Fruit fly (Drosophila melanogaster): Measurements from ENCODE around the gene ctrip.

DNA sequence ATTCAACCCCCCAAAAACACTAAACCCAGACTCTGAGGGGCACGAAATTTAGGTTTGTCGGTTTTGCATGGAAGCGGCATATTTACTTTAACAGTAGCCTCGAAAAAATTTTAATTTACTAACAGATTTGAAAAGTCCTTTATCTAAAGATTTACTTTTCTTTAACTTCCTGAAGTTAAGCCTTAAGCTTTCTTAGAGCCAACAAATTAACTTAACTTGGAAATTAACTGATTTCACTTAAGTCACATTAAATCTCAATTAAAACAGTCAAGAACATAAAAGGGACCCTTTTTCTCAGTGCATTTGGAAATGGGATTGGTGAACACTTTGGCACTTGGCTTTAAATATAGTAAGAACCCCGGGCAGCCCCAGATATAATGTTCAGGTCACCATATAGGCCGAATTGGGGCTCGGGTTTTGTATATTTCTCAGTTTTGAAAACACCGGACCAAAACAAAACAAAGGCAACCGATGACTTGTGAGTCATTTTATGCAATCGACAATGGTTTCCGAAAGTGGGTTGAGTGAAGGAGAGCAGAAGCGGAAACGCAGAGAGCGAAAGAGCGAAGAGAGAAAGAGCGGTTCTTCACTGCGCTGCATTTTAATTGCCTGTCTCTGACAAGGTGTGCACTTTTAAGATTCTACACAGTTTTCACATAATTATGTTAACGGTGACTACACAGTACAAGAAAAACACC, 73.3 kb downstream of the ctrip start:
- TF ChIP-seq CG2199 (GFP tag; IDR thresholded peaks at IDR 0.05) (no peak), ranshi (GFP tag; IDR thresholded peaks at IDR 0.05) (no peak), HLH4C (GFP tag; IDR thresholded peaks at IDR 0.05; ENCODE audit: partially characterized antibody) (no peak), Sin3A (optimal IDR thresholded peaks at IDR 0.05) (no peak), gsb-n (tag; optimal IDR thresholded peaks at IDR 0.05) (no peak), CG9797 (GFP tag; optimal IDR thresholded peaks at IDR 0.05) (no peak), CG10274 (GFP tag; optimal IDR thresholded peaks at IDR 0.05) (no peak), ci (GFP tag; IDR thresholded peaks at IDR 0.05) (no peak), CG31441 (GFP tag; IDR thresholded peaks at IDR 0.05) (no peak), sqz (GFP tag; optimal IDR thresholded peaks at IDR 0.05) (no peak)
